Worm (Caenorhabditis elegans) whole organism, L4 larva: ENCODE results near the gene cyn-8.

ENCODE experiments used
- fkh-10 ChIP-seq: fragments of 150-350 bp; optimal IDR thresholded peaks from 2 replicates; lab custom pipeline; 2014; ENCODE audit warnings: missing biosample characterization, missing genetic modification reagents, missing genetic modification characterization
- lsy-2 ChIP-seq, 2 experiments: fragments of 150-350 bp in 1 of 2; sonication (generic microtip) in 1 of 2; optimal IDR thresholded peaks; 2 replicates each; lab custom pipeline; 2014 to 2017; ENCODE audit warnings: missing biosample characterization in 2 of 2, missing genetic modification characterization in 2 of 2
- spr-1 ChIP-seq: sonication (generic microtip); optimal IDR thresholded peaks from 2 replicates; lab custom pipeline; 2016; ENCODE audit warnings: mild to moderate bottlenecking, missing genetic modification characterization, missing compliant biosample characterization
- unc-62 ChIP-seq, 3 experiments: fragments of 150-350 bp in 1 of 3; sonication (generic microtip); optimal IDR thresholded peaks in 2 of 3; peaks in 1 of 3; 1 replicate in 1 of 3; 2 replicates in 2 of 3; lab custom pipeline; 2014 to 2017; ENCODE audit warnings: missing biosample characterization in 3 of 3, missing genetic modification characterization in 3 of 3, missing genetic modification reagents in 3 of 3, missing genotype in 1 of 3

DNA sequence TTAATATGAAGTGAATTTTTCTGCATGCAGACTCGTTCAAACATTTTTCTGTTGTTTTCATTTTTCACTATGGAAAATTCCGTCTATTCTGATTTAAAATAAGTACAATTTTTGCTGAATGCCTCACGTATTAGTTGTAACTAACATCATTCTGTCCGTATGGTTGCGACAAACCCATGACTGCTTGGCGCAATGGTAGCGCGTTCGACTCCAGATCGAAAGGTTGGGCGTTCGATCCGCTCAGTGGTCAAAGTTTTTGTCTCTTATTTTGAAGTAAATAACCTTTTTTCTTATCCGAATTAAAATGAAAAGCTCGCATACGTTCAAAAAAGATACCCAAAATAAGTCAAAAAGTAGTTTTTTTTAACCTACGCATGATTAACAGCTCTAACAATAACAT is 33.9 kb upstream of the cyn-8 start:
- no peak for TF ChIP-seq lsy-2 (tag; optimal IDR thresholded peaks at IDR 0.05; lab: Kevin White, UChicago)
- no peak for TF ChIP-seq unc-62 (GFP tag; optimal IDR thresholded peaks at IDR 0.05 in 1 of 2; lab: Kevin White, UChicago)
- no peak for TF ChIP-seq unc-62 (tag; optimal IDR thresholded peaks at IDR 0.05; lab: Kevin White, UChicago)
- no peak for TF ChIP-seq spr-1 (tag; lab: Kevin White, UChicago)
- no peak for TF ChIP-seq fkh-10 (GFP tag; lab: Kevin White, UChicago)
